Worm (Caenorhabditis elegans) whole organism, L2 larva: ENCODE results near the gene Y41D4A.3.

ENCODE experiments used
- F13H6.1 ChIP-seq: sonication (generic microtip); optimal IDR thresholded peaks from 2 replicates; lab custom pipeline; 2016; ENCODE audit warnings: missing genetic modification characterization, missing compliant biosample characterization
- Y55F3AM.14 ChIP-seq: fragments of 200-800 bp; sonication (Bioruptor generic); optimal IDR thresholded peaks from 2 replicates; lab custom pipeline; 2018; ENCODE audit warnings: mild to moderate bottlenecking, missing genetic modification characterization, missing compliant biosample characterization
- ceh-82 ChIP-seq: fragments of 150-350 bp; optimal IDR thresholded peaks from 2 replicates; lab custom pipeline; 2014; ENCODE audit warnings: missing biosample characterization, missing genetic modification characterization
- elt-3 ChIP-seq: sonication (generic microtip); optimal IDR thresholded peaks from 2 replicates; lab custom pipeline; 2017; ENCODE audit warnings: missing biosample characterization, missing genetic modification characterization
- lin-39 ChIP-seq: fragments of 150-350 bp; optimal IDR thresholded peaks from 2 replicates; lab custom pipeline; 2014; ENCODE audit warnings: missing biosample characterization, missing genetic modification reagents, missing genetic modification characterization
- mab-5 ChIP-seq: fragments of 150-350 bp; optimal IDR thresholded peaks from 2 replicates; lab custom pipeline; 2014; ENCODE audit warnings: missing biosample characterization, missing genetic modification characterization
- nhr-11 ChIP-seq: fragments of 150-350 bp; optimal IDR thresholded peaks from 2 replicates; lab custom pipeline; 2014; ENCODE audit warnings: missing biosample characterization, missing genetic modification characterization
- nhr-12 ChIP-seq: fragments of 150-350 bp; optimal IDR thresholded peaks from 2 replicates; lab custom pipeline; 2014; ENCODE audit warnings: missing biosample characterization, missing genetic modification characterization
- nhr-129 ChIP-seq: fragments of 150-350 bp; optimal IDR thresholded peaks from 2 replicates; lab custom pipeline; 2014; ENCODE audit warnings: missing biosample characterization, missing genetic modification characterization
- nhr-237 ChIP-seq: fragments of 150-350 bp; optimal IDR thresholded peaks from 2 replicates; lab custom pipeline; 2014; ENCODE audit warnings: missing biosample characterization, missing genetic modification characterization
- sem-4 ChIP-seq: fragments of 150-350 bp; optimal IDR thresholded peaks from 2 replicates; lab custom pipeline; 2014; ENCODE audit warnings: missing biosample characterization, missing genetic modification reagents, missing genetic modification characterization
- snpc-4 ChIP-seq: fragments of 150-350 bp; optimal IDR thresholded peaks from 2 replicates; lab custom pipeline; 2014; ENCODE audit warnings: missing biosample characterization, missing genetic modification characterization
- unc-39 ChIP-seq: fragments of 150-350 bp; optimal IDR thresholded peaks from 2 replicates; lab custom pipeline; 2014; ENCODE audit warnings: missing biosample characterization, missing genetic modification characterization
- unc-62 ChIP-seq: fragments of 150-350 bp; optimal IDR thresholded peaks from 2 replicates; lab custom pipeline; 2014; ENCODE audit warnings: missing biosample characterization, missing genetic modification reagents, missing genetic modification characterization

ce11 chrIV:1724283-1724682 lies 29.3 kb upstream of the Y41D4A.3 start, which contains the start of gene epic-3:
- no peak for TF ChIP-seq nhr-129 (tag; lab: Kevin White, UChicago)
- no peak for TF ChIP-seq sem-4 (tag; lab: Kevin White, UChicago)
- TF ChIP-seq unc-39 (tag; lab: Kevin White, UChicago), result no peak
- TF ChIP-seq mab-5 (tag; lab: Kevin White, UChicago), result no peak
- TF ChIP-seq ceh-82 (tag; lab: Kevin White, UChicago), result no peak
- no peak for TF ChIP-seq nhr-11 (tag; lab: Kevin White, UChicago)
- TF ChIP-seq elt-3, result no peak
- TF ChIP-seq nhr-12 (tag; lab: Kevin White, UChicago), result no peak
- no peak for TF ChIP-seq Y55F3AM.14 (GFP tag; lab: Kevin White, UChicago)
- no peak for TF ChIP-seq unc-62 (GFP tag; lab: Kevin White, UChicago)
- TF ChIP-seq F13H6.1 (tag; lab: Kevin White, UChicago), result no peak
- TF ChIP-seq nhr-237 (tag; lab: Kevin White, UChicago), result no peak
- no peak for TF ChIP-seq lin-39 (tag; lab: Kevin White, UChicago)
- no peak for TF ChIP-seq snpc-4 (tag; lab: Kevin White, UChicago)
